Worm (Caenorhabditis elegans): ENCODE measurements around the gene idpp-16.

idpp-16 gene

DNA sequence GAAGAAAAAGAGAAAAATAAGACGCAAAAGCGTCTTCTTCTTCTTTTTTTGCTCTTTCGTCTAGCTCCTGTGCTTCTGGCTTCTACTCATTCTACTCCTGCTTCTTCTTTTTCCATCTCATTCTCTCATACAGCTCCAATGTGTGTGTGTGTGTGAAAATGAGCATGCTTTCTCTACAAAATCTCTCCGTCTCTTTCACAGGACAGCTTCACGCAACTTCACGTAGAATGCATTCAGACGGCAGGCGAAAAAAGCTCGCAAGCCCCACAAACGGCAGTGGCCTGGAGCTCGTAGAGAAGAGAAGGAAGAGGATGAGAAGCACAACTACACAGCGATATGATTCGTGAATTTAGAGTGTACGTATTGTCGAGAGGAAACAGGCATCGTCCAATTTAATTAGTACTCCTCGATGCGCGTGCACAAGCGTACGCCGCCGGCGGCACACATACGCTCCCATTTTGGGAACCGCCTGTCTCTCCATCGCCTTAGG is 35.0 kb upstream of the idpp-16 start:
- TF ChIP-seq hmg-4 (GFP tag; optimal IDR thresholded peaks at IDR 0.05): no peak
- TF ChIP-seq ceh-13 (GFP tag; optimal IDR thresholded peaks at IDR 0.05): no peak
- TF ChIP-seq B0310.2 (tag; optimal IDR thresholded peaks at IDR 0.05): no peak
- no peak for TF ChIP-seq flt-1 (GFP tag; IDR thresholded peaks at IDR 0.05)
- no peak for TF ChIP-seq hnd-1 (tag; optimal IDR thresholded peaks at IDR 0.05)
- no peak for TF ChIP-seq pes-1 (GFP tag; IDR thresholded peaks at IDR 0.05)
- no peak for TF ChIP-seq sea-1 (GFP tag; conservative IDR thresholded peaks at IDR 0.05)
- no peak for TF ChIP-seq tbx-11 (GFP tag; IDR thresholded peaks at IDR 0.05)
- TF ChIP-seq ets-7 (tag; optimal IDR thresholded peaks at IDR 0.05): no peak
- no peak for TF ChIP-seq tra-4 (tag; optimal IDR thresholded peaks at IDR 0.05)

DNA sequence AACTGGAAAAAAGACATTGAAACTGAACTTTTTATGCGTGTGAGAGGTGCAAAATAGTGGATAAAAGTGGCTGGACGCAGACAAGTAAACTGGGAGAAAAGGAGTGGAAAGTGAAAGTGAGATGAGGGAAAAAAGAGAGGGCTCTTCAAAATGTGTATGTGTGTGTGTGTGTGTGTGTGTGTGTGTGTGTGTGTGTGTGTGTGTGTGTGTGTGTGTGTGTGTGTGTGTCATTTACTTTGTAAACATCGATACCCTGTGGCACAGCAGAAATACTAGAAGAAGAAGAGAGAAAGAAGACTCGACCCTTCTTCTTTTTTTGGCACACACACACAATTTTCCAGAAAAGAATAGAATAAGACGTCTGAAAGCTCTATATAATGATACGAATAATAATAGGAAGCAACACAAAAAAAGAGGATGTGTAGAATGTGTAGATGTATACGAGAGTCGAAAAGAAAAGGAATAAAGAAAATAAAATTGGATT is 32.4 kb upstream of the idpp-16 start:
- TF ChIP-seq tbx-37 (GFP tag; conservative IDR thresholded peaks at IDR 0.05) (no peak), ceh-36 (tag; optimal IDR thresholded peaks at IDR 0.05) (peak; percentile 15)

DNA sequence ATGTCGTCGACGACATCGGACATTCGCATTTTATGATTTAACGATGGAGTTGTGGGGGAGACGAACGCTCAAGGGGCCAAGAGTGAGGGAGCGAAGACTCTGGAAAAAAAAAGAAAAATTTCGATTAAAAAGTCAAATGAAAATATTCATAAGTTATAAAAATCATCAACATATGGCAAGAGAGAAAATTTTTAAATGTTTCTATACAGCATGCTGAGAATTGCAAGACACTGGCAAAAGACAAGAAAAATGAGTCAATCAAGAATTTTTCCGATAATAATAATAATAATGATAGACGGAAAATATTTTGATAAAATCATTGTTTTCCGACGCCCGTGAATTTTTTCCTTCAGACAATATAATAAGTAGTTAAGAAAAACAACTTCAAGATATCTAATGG is 30.9 kb upstream of the idpp-16 start, which contains the start of gene sipa-1:
sipa-1 (minus strand) TSS at position 101 of the 400 bp plus-strand sequence.
- TF ChIP-seq hmg-4 (GFP tag; optimal IDR thresholded peaks at IDR 0.05) (no peak), tra-4 (tag; optimal IDR thresholded peaks at IDR 0.05) (no peak), F13C5.2 (tag; optimal IDR thresholded peaks at IDR 0.05) (no peak)

DNA sequence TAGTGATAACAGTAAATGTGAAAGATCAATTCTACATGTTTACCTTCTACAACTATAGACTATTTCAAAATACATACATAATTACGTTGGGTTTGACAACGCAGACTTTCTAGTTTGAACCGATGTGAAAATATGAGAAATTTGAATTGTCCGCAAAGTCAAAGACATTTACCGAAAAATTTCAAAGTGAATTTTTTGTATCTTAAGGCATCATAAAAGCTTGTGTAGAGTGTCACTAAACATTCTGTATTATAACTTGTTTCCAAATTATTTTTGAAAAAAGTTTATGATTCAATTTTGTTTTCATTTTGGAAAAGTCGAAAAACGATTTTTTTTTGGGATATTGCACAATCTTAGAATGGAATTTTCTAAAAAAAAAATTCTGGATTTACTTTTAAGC is 29.3 kb upstream of the idpp-16 start:
- TF ChIP-seq scrt-1 (GFP tag; IDR thresholded peaks at IDR 0.05) (no peak), ama-1 (optimal IDR thresholded peaks at IDR 0.05) (no peak), ceh-36 (tag; optimal IDR thresholded peaks at IDR 0.05) (no peak), tra-4 (tag; optimal IDR thresholded peaks at IDR 0.05) (no peak), ets-7 (tag; optimal IDR thresholded peaks at IDR 0.05) (no peak), pes-1 (GFP tag; IDR thresholded peaks at IDR 0.05) (no peak), hnd-1 (tag; optimal IDR thresholded peaks at IDR 0.05) (no peak), tbx-11 (GFP tag; IDR thresholded peaks at IDR 0.05) (no peak)

DNA sequence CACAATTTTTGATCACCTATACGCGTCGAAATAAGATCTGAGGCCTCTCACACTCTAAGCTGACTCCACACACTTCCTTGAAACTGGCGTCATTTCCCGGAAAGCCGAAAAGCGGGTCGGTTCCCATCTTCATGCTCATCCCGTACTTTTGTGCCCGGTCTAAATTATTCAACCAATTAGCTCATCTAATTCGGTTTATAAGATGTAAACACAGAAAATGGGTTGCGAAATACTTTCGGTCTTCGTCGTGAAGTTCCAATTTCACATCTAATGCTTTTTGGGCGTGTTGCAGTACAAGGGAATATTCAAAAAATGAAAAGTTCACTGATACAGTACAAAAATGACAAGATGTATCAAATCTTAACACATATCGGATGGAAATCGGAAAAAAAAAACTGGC is 24.8 kb upstream of the idpp-16 start:
- no peak for TF ChIP-seq ceh-13 (GFP tag; optimal IDR thresholded peaks at IDR 0.05)
- no peak for TF ChIP-seq flt-1 (GFP tag; IDR thresholded peaks at IDR 0.05)
- TF ChIP-seq hmbx-1 (tag; optimal IDR thresholded peaks at IDR 0.05): no peak
- no peak for TF ChIP-seq hnd-1 (tag; optimal IDR thresholded peaks at IDR 0.05)
- no peak for TF ChIP-seq hmg-4 (GFP tag; optimal IDR thresholded peaks at IDR 0.05)
- TF ChIP-seq ama-1 (optimal IDR thresholded peaks at IDR 0.05): no peak
- TF ChIP-seq sea-1 (GFP tag; conservative IDR thresholded peaks at IDR 0.05): no peak
- no peak for TF ChIP-seq tbx-37 (GFP tag; conservative IDR thresholded peaks at IDR 0.05)
- no peak for TF ChIP-seq F13C5.2 (tag; optimal IDR thresholded peaks at IDR 0.05)
- TF ChIP-seq ceh-36 (tag; optimal IDR thresholded peaks at IDR 0.05): no peak
- TF ChIP-seq tra-4 (tag; optimal IDR thresholded peaks at IDR 0.05): no peak
- no peak for TF ChIP-seq ets-7 (tag; optimal IDR thresholded peaks at IDR 0.05)
- TF ChIP-seq pes-1 (GFP tag; IDR thresholded peaks at IDR 0.05): no peak
- no peak for TF ChIP-seq B0310.2 (tag; optimal IDR thresholded peaks at IDR 0.05)
- no peak for TF ChIP-seq aly-1 (tag; optimal IDR thresholded peaks at IDR 0.05)
- TF ChIP-seq tbx-11 (GFP tag; IDR thresholded peaks at IDR 0.05): no peak
- no peak for TF ChIP-seq scrt-1 (GFP tag; IDR thresholded peaks at IDR 0.05)

DNA sequence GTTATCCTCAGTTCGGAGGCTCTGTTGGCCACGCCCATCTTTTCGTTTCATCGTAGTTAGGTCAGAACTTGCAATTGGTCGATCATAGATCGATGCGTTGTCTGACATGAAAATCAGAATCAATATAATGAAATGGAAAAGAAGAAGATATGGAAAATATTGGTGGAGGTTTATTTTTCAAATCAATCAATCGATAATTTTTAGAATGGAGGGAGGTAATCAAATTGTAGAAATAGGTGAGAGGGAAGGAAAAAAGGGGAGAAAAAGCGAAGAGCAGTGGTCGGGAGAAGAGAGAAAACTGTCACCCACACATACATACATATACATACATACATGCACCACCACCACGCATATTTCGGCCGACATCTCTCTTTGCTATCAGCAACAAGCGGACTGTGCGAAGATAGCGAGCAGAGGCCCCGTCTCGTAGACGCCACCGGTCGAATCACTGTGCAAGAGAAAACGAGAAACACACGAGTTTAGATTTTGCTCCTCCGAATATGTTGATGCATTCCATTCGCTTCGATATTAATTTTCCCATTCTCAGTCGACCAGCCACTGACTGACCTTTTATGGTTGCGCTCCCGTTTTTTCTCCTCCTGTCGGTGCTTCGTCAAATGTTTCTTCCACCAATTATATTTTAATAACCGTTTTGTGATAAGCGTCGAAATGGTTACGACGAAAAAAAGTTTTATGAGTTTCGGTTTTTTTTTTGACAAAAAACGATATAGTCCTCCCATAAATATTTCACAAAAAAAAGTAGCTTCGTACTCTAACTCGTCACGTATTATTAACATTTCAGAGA is 23.1 kb upstream of the idpp-16 start, which contains the start of gene F35B12.10:
F35B12.10 (minus strand) TSS at position 51 of the 805 bp plus-strand sequence.
- TF ChIP-seq tbx-37 (GFP tag; conservative IDR thresholded peaks at IDR 0.05) (no peak), tbx-11 (GFP tag; IDR thresholded peaks at IDR 0.05) (no peak)

DNA sequence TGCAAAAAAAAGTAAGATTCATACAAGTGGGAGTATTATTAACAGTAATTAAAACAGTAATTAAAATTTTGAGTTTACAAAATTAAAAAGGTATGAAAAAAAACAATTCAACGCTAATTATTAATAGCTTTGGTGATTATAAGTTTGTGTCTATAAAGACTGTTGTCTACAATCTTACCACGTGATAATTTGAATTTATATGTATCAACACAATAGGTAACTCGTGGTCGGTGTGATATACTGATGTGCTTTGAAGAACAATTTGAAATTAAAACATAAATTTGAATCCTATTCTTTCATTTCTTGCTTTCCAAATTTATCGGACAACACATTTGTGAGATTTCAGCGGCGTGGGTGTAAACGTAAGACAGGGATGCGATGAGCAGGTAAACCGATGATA is 21.5 kb upstream of the idpp-16 start:
- TF ChIP-seq sea-1 (GFP tag; conservative IDR thresholded peaks at IDR 0.05): no peak
- no peak for TF ChIP-seq ceh-13 (GFP tag; optimal IDR thresholded peaks at IDR 0.05)
- TF ChIP-seq hmg-4 (GFP tag; optimal IDR thresholded peaks at IDR 0.05): no peak
- no peak for TF ChIP-seq scrt-1 (GFP tag; IDR thresholded peaks at IDR 0.05)
- TF ChIP-seq tbx-37 (GFP tag; conservative IDR thresholded peaks at IDR 0.05): no peak
- TF ChIP-seq hmbx-1 (tag; optimal IDR thresholded peaks at IDR 0.05): no peak
- TF ChIP-seq ceh-36 (tag; optimal IDR thresholded peaks at IDR 0.05): no peak
- TF ChIP-seq ets-7 (tag; optimal IDR thresholded peaks at IDR 0.05): no peak
- no peak for TF ChIP-seq flt-1 (GFP tag; IDR thresholded peaks at IDR 0.05)
- TF ChIP-seq aly-1 (tag; optimal IDR thresholded peaks at IDR 0.05): no peak
- TF ChIP-seq tra-4 (tag; optimal IDR thresholded peaks at IDR 0.05): no peak
- no peak for TF ChIP-seq pes-1 (GFP tag; IDR thresholded peaks at IDR 0.05)
- TF ChIP-seq hnd-1 (tag; optimal IDR thresholded peaks at IDR 0.05): no peak
- no peak for TF ChIP-seq B0310.2 (tag; optimal IDR thresholded peaks at IDR 0.05)
- no peak for TF ChIP-seq tbx-11 (GFP tag; IDR thresholded peaks at IDR 0.05)
- no peak for TF ChIP-seq F13C5.2 (tag; optimal IDR thresholded peaks at IDR 0.05)
- TF ChIP-seq ama-1 (optimal IDR thresholded peaks at IDR 0.05): no peak

DNA sequence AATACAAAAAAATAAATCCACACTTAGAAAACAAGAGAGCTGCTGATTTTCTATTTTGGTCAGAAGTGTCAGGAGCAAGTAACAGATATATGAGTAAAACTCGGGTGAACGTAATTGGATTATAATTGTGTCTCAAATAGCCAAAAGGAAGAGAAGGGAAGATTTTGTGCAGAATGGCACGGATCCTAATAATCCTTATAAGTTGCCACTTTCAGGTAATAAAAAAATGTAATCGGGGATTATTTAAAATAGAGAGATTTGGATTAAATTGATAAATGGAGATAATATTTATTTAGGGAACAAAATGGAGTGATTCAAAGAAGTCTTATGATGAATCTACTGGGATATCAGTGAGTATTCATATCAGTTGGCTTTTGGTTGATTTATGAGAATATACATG is 18.6 kb upstream of the idpp-16 start:
- no peak for TF ChIP-seq hmbx-1 (tag; optimal IDR thresholded peaks at IDR 0.05)
- TF ChIP-seq ets-7 (tag; optimal IDR thresholded peaks at IDR 0.05): no peak
- TF ChIP-seq flt-1 (GFP tag; IDR thresholded peaks at IDR 0.05): no peak
- no peak for TF ChIP-seq scrt-1 (GFP tag; IDR thresholded peaks at IDR 0.05)
- no peak for TF ChIP-seq ama-1 (optimal IDR thresholded peaks at IDR 0.05)
- TF ChIP-seq hnd-1 (tag; optimal IDR thresholded peaks at IDR 0.05): no peak
- no peak for TF ChIP-seq hmg-4 (GFP tag; optimal IDR thresholded peaks at IDR 0.05)
- TF ChIP-seq F13C5.2 (tag; optimal IDR thresholded peaks at IDR 0.05): no peak
- TF ChIP-seq sea-1 (GFP tag; conservative IDR thresholded peaks at IDR 0.05): no peak
- no peak for TF ChIP-seq pes-1 (GFP tag; IDR thresholded peaks at IDR 0.05)
- no peak for TF ChIP-seq ceh-36 (tag; optimal IDR thresholded peaks at IDR 0.05)
- TF ChIP-seq ceh-13 (GFP tag; optimal IDR thresholded peaks at IDR 0.05): no peak
